Fruit fly (Drosophila melanogaster) whole organism, embryonic: ENCODE results near the gene rumi.

Experiments
- BtbVII ChIP-seq: fragments of 200-800 bp; sonication (Bioruptor generic); optimal IDR thresholded peaks from 3 replicates; lab custom pipeline; 2017; ENCODE audit warnings: missing biosample characterization, mild to moderate bottlenecking, missing genetic modification characterization
- onecut ChIP-seq: fragments of 200-800 bp; sonication (Bioruptor generic); IDR thresholded peaks from 2 replicates; pipeline ENCODE4 v1.3.6; 2022; ENCODE audit warnings: missing biosample characterization, missing genetic modification characterization
- tin ChIP-seq: fragments of 200-800 bp; sonication (Bioruptor generic); optimal IDR thresholded peaks from 3 replicates; lab custom pipeline; 2016; ENCODE audit warnings: missing biosample characterization, missing genetic modification characterization

dm6 chr3R:22751698-22752097 lies 1.3 kb upstream of the rumi start:
- TF ChIP-seq tin (GFP tag; lab: Kevin White, UChicago) (no peak), onecut (GFP tag; lab: Robert Waterston, UW) (no peak), BtbVII (GFP tag; lab: Kevin White, UChicago) (no peak)
